Worm (Caenorhabditis elegans) whole organism, early embryonic: ENCODE measurements around the gene lgc-21.

ENCODE experiments used
- B0310.2 ChIP-seq: sonication (generic microtip); optimal IDR thresholded peaks from 2 replicates; lab custom pipeline; 2016; ENCODE audit warnings: mild to moderate bottlenecking, missing genetic modification characterization, missing compliant biosample characterization
- F13C5.2 ChIP-seq: sonication (generic microtip); optimal IDR thresholded peaks from 2 replicates; lab custom pipeline; 2017; ENCODE audit warnings: mild to moderate bottlenecking, missing genetic modification characterization, inconsistent platforms, missing compliant biosample characterization
- aly-1 ChIP-seq: sonication (generic microtip); optimal IDR thresholded peaks from 2 replicates; lab custom pipeline; 2016; ENCODE audit warnings: missing genetic modification characterization, missing compliant biosample characterization
- ama-1 ChIP-seq: fragments of 150-350 bp; optimal IDR thresholded peaks from 2 replicates; lab custom pipeline; 2014
- ceh-13 ChIP-seq: fragments of 200-800 bp; sonication (Bioruptor generic); optimal IDR thresholded peaks from 2 replicates; lab custom pipeline; 2018; ENCODE audit warnings: mild to moderate bottlenecking, missing genetic modification characterization, missing compliant biosample characterization
- ceh-36 ChIP-seq: sonication (generic microtip); optimal IDR thresholded peaks from 2 replicates; lab custom pipeline; 2016; ENCODE audit warnings: missing genetic modification characterization, inconsistent platforms, missing compliant biosample characterization
- ets-7 ChIP-seq: sonication (generic microtip); optimal IDR thresholded peaks from 2 replicates; lab custom pipeline; 2016; ENCODE audit warnings: missing genotype, missing genetic modification characterization, missing compliant biosample characterization
- flt-1 ChIP-seq: fragments of 200-800 bp; sonication (Bioruptor generic); IDR thresholded peaks from 2 replicates; pipeline ENCODE4 v1.3.6; 2022; ENCODE audit warnings: missing genetic modification characterization, missing compliant biosample characterization
- hmbx-1 ChIP-seq: sonication (generic microtip); optimal IDR thresholded peaks from 2 replicates; lab custom pipeline; 2016; ENCODE audit warnings: mild to moderate bottlenecking, missing genetic modification characterization, missing compliant biosample characterization
- hmg-4 ChIP-seq: fragments of 200-800 bp; sonication (Bioruptor generic); optimal IDR thresholded peaks from 2 replicates; lab custom pipeline; 2018; ENCODE audit warnings: mild to moderate bottlenecking, missing genetic modification characterization, missing compliant biosample characterization
- hnd-1 ChIP-seq: sonication (generic microtip); optimal IDR thresholded peaks from 2 replicates; lab custom pipeline; 2016; ENCODE audit warnings: missing genetic modification characterization, missing compliant biosample characterization
- pes-1 ChIP-seq: fragments of 200-800 bp; sonication (Bioruptor generic); IDR thresholded peaks from 2 replicates; pipeline ENCODE4 v1.3.6; 2022; ENCODE audit warnings: missing genetic modification reagents, missing genetic modification characterization, missing compliant biosample characterization
- scrt-1 ChIP-seq: fragments of 200-800 bp; sonication (Bioruptor generic); IDR thresholded peaks from 2 replicates; pipeline ENCODE4 v1.3.6; 2022; ENCODE audit warnings: missing genetic modification characterization, missing compliant biosample characterization
- sea-1 ChIP-seq: fragments of 200-800 bp; sonication (Bioruptor generic); conservative IDR thresholded peaks from 2 replicates; pipeline ENCODE4 v1.3.6; 2022; ENCODE audit warnings: missing genetic modification characterization, missing compliant biosample characterization
- tbx-11 ChIP-seq: fragments of 200-800 bp; sonication (Bioruptor generic); IDR thresholded peaks from 2 replicates; pipeline ENCODE4 v1.3.6; 2022; ENCODE audit warnings: missing genetic modification characterization, missing compliant biosample characterization
- tbx-37 ChIP-seq: fragments of 200-800 bp; sonication (Bioruptor generic); conservative IDR thresholded peaks from 2 replicates; pipeline ENCODE4 v1.3.6; 2022; ENCODE audit warnings: missing genetic modification reagents, missing genetic modification characterization, missing compliant biosample characterization
- tra-4 ChIP-seq: sonication (generic microtip); optimal IDR thresholded peaks from 2 replicates; lab custom pipeline; 2017; ENCODE audit warnings: missing genetic modification characterization, missing compliant biosample characterization

The lgc-21 gene

ce11 chrX:14016698-14017097 lies 51.1 kb downstream of the lgc-21 start:
- TF ChIP-seq hmg-4 (GFP tag; lab: Kevin White, UChicago) (peak; percentile 63), F13C5.2 (peak; percentile 33), B0310.2 (tag; lab: Kevin White, UChicago) (no peak)

ce11 chrX:14015808-14016207 lies 52.0 kb downstream of the lgc-21 start:
- TF ChIP-seq flt-1 (GFP tag; lab: Robert Waterston, UW) (peak; percentile 83), hnd-1 (tag; lab: Kevin White, UChicago) (peak; percentile 73), B0310.2 (tag; lab: Kevin White, UChicago) (peak; percentile 54), hmg-4 (GFP tag; lab: Kevin White, UChicago) (peak; percentile 79), ama-1 (lab: Kevin White, UChicago) (no peak), sea-1 (peak; percentile 84), hmbx-1 (tag; lab: Kevin White, UChicago) (peak; percentile 49), ceh-13 (peak; percentile 78), ceh-36 (tag; lab: Kevin White, UChicago) (peak; percentile 79), scrt-1 (peak; percentile 85), pes-1 (GFP tag; lab: Robert Waterston, UW) (peak; percentile 86), tra-4 (peak; percentile 60), ets-7 (tag; lab: Kevin White, UChicago) (peak; percentile 51), F13C5.2 (peak; percentile 79), aly-1 (peak; percentile 69), tbx-37 (GFP tag; lab: Robert Waterston, UW) (peak; percentile 66), tbx-11 (GFP tag; lab: Robert Waterston, UW) (peak; percentile 84)

- no peak for TF ChIP-seq B0310.2 (tag; lab: Kevin White, UChicago)
- TF ChIP-seq sea-1: no peak
- TF ChIP-seq hnd-1 (tag; lab: Kevin White, UChicago): no peak
- TF ChIP-seq aly-1: no peak
- no peak for TF ChIP-seq pes-1 (GFP tag; lab: Robert Waterston, UW)
- TF ChIP-seq F13C5.2: no peak
- TF ChIP-seq tra-4: no peak
- TF ChIP-seq hmbx-1 (tag; lab: Kevin White, UChicago): no peak
- no peak for TF ChIP-seq hmg-4 (GFP tag; lab: Kevin White, UChicago)
- no peak for TF ChIP-seq ceh-36 (tag; lab: Kevin White, UChicago)
- no peak for TF ChIP-seq ets-7 (tag; lab: Kevin White, UChicago)
- TF ChIP-seq ceh-13: no peak
- no peak for TF ChIP-seq flt-1 (GFP tag; lab: Robert Waterston, UW)
- TF ChIP-seq ama-1 (lab: Kevin White, UChicago): no peak
- no peak for TF ChIP-seq scrt-1
- no peak for TF ChIP-seq tbx-37 (GFP tag; lab: Robert Waterston, UW)
- no peak for TF ChIP-seq tbx-11 (GFP tag; lab: Robert Waterston, UW)
Measured at ce11 chrX:14015366-14015765, 52.4 kb downstream of the lgc-21 start, which contains the start of gene C04C11.25. Gene C04C11.25, minus strand, starts transcription at chrX:14015466.
